Fruit fly (Drosophila melanogaster): ENCODE results near the gene Iyd.

DNA sequence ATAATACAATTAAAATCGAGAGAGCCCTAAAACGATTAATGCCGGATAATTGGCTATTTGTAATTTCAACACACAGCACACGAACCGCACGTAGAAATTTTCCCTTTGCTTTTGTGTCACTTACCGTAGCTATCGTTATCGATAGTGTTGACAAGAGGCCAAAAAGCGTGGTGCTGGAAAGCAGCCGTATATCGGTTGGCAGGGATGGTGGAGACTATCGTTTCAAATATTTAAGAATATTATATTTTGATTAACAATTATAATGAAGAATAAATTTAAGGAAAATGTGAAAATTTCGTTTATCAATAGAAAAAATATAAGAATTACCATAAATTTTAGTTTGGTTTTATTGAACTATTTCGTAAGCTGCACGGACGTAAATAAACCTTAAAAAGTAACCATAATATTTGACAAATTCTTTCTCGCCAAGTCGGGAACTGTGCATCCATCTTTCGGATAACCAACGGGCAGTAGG, 3.0 kb downstream of the Iyd start, which contains the start of gene JIL-1:
- TF ChIP-seq Dll (optimal IDR thresholded peaks at IDR 0.05), result no peak
- no peak for TF ChIP-seq usp (GFP tag; optimal IDR thresholded peaks at IDR 0.05)
- no peak for TF ChIP-seq psq (optimal IDR thresholded peaks at IDR 0.05)
- no peak for TF ChIP-seq CG8478 (optimal IDR thresholded peaks at IDR 0.05)

Data from whole organism.